Fruit fly (Drosophila melanogaster) whole organism, prepupa: ENCODE results near the gene CG5412.

ENCODE experiments used
- Blimp-1 ChIP-seq: fragments of 200-800 bp; sonication (Bioruptor generic); optimal IDR thresholded peaks from 3 replicates; lab custom pipeline; 2017; ENCODE audit warnings: missing biosample characterization, missing genetic modification characterization, mild to moderate bottlenecking, moderate library complexity, missing genetic modification reagents
- CG6854 ChIP-seq: fragments of 200-800 bp; sonication (Bioruptor generic); optimal IDR thresholded peaks from 2 replicates; lab custom pipeline; 2017; ENCODE audit warnings: missing biosample characterization, mild to moderate bottlenecking, missing genetic modification characterization
- CG7368 ChIP-seq: fragments of 200-800 bp; sonication (Bioruptor generic); optimal IDR thresholded peaks from 3 replicates; lab custom pipeline; 2016; ENCODE audit warnings: missing biosample characterization, missing genetic modification characterization

DNA sequence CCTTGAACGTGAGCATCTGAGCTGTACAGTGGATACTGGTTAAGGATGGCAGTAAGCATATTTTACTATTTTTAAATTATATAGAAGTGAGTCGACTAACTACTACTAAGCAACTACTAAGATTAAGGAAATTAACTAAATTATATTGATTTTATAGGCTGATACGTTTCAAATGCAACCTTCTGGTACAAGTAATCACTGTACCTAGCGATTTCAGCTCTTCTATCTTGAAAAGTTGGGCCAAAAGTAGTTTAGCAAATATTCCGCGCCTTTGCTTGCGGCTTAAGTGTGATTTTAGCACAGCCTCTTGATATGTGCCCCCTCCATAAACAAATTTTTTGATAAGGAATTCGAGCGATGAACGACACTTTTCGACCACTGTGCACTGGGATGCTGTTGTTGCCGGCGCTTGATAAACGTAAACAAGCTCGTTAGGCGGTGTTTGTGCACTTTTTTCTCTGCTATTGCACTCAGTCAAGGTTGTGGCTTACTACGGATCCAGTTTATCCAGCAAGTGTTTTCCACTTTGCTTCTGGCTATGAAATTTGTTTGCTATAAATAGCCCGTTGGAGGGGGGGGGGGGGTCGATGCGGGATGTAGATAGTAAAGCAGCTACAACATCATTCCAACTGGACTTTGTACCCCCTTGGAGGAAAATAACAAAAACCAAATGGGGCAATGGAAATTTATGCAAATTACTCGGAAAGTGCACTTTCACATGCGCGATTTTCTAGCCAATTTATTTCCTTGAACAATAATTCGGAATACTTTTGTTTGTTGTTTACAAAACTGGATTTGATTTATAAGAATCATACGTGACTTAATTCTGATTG, 20.4 kb upstream of the CG5412 start:
- peak; percentile 36 for TF ChIP-seq CG6854
- no peak for TF ChIP-seq Blimp-1 (GFP tag; lab: Kevin White, UChicago)
- peak; percentile 74 for TF ChIP-seq CG7368 (GFP tag; lab: Kevin White, UChicago)
